Worm (Caenorhabditis elegans) whole organism, L1 larva: ENCODE data around the gene cyp-33C5.

ENCODE experiments used
- C04F5.9 ChIP-seq: sonication (generic microtip); optimal IDR thresholded peaks from 2 replicates; lab custom pipeline; 2016; ENCODE audit warnings: missing genetic modification characterization, missing compliant biosample characterization
- ama-1 ChIP-seq: fragments of 150-350 bp; optimal IDR thresholded peaks from 2 replicates; lab custom pipeline; 2014
- ceh-63 ChIP-seq: fragments of 200-800 bp; sonication (Bioruptor generic); optimal IDR thresholded peaks from 2 replicates; lab custom pipeline; 2018; ENCODE audit warnings: mild to moderate bottlenecking, missing genetic modification characterization, missing compliant biosample characterization
- dpl-1 ChIP-seq, 3 experiments: fragments of 150-350 bp in 2 of 3; sonication (generic microtip) in 1 of 3; optimal IDR thresholded peaks; 2 replicates each; lab custom pipeline; 2014 to 2017; ENCODE audit warnings: missing biosample characterization in 3 of 3, missing genetic modification characterization in 3 of 3, missing genetic modification reagents in 3 of 3
- efl-1 ChIP-seq, 4 experiments: fragments of 150-350 bp; optimal IDR thresholded peaks in 3 of 4; peaks in 1 of 4; 1 replicate in 1 of 4; 2 replicates in 3 of 4; lab custom pipeline; 2014; ENCODE audit warnings: missing biosample characterization in 2 of 4, missing genetic modification characterization in 2 of 4, missing genetic modification reagents in 2 of 4
- egl-27 ChIP-seq, 2 experiments: fragments of 150-350 bp in 1 of 2; sonication (generic microtip); optimal IDR thresholded peaks; 3 replicates each; lab custom pipeline; 2017 to 2018; ENCODE audit warnings: missing biosample characterization in 2 of 2, missing genetic modification characterization in 2 of 2, missing genetic modification reagents in 2 of 2
- elt-3 ChIP-seq, 6 experiments: fragments of 150-350 bp in 1 of 6; sonication (generic microtip); optimal IDR thresholded peaks; 2 replicates each; lab custom pipeline; 2017 to 2018; ENCODE audit warnings: missing biosample characterization in 6 of 6, missing genetic modification characterization in 6 of 6, inconsistent platforms in 1 of 6
- ets-5 ChIP-seq: fragments of 200-800 bp; sonication (Bioruptor generic); IDR thresholded peaks from 2 replicates; pipeline ENCODE4 v1.3.6; 2022; ENCODE audit warnings: missing genetic modification characterization, missing compliant biosample characterization
- grh-1 ChIP-seq: fragments of 200-800 bp; sonication (Bioruptor generic); IDR thresholded peaks from 2 replicates; pipeline ENCODE4 v1.3.6; 2022; ENCODE audit warnings: missing genetic modification reagents, missing genetic modification characterization, missing compliant biosample characterization
- hlh-4 ChIP-seq: sonication (generic microtip); optimal IDR thresholded peaks from 2 replicates; lab custom pipeline; 2016; ENCODE audit warnings: mild to moderate bottlenecking, missing genetic modification characterization, missing compliant biosample characterization
- hpl-2 ChIP-seq: fragments of 150-350 bp; optimal IDR thresholded peaks from 2 replicates; lab custom pipeline; 2014; ENCODE audit warnings: missing biosample characterization, missing genetic modification reagents, missing genetic modification characterization
- irx-1 ChIP-seq: sonication (generic microtip); optimal IDR thresholded peaks from 2 replicates; lab custom pipeline; 2016; ENCODE audit warnings: missing genetic modification characterization, missing compliant biosample characterization
- isw-1 ChIP-seq: fragments of 200-800 bp; sonication (Bioruptor generic); IDR thresholded peaks from 2 replicates; pipeline ENCODE4 v1.3.6; 2022; ENCODE audit warnings: missing genetic modification characterization, missing compliant biosample characterization
- lin-35 ChIP-seq, 2 experiments: fragments of 150-350 bp; optimal IDR thresholded peaks; 2 replicates each; lab custom pipeline; 2014; ENCODE audit warnings: missing biosample characterization in 2 of 2, missing genetic modification characterization in 2 of 2, missing genetic modification reagents in 2 of 2
- lir-3 ChIP-seq: sonication (generic microtip); optimal IDR thresholded peaks from 2 replicates; lab custom pipeline; 2016; ENCODE audit warnings: mild to moderate bottlenecking, missing genetic modification characterization, moderate library complexity, missing compliant biosample characterization; ENCODE audit not compliant: poor library complexity
- mab-9 ChIP-seq: fragments of 200-800 bp; sonication (Bioruptor generic); IDR thresholded peaks from 2 replicates; pipeline ENCODE4 v1.3.6; 2022; ENCODE audit warnings: missing genetic modification reagents, missing genetic modification characterization, missing compliant biosample characterization
- mef-2 ChIP-seq: fragments of 150-350 bp; optimal IDR thresholded peaks from 2 replicates; lab custom pipeline; 2014; ENCODE audit warnings: missing biosample characterization, missing genetic modification characterization
- mep-1 ChIP-seq: fragments of 150-350 bp; optimal IDR thresholded peaks from 2 replicates; lab custom pipeline; 2014; ENCODE audit warnings: missing biosample characterization, missing genetic modification characterization
- nhr-12 ChIP-seq: sonication (generic microtip); optimal IDR thresholded peaks from 2 replicates; lab custom pipeline; 2017; ENCODE audit warnings: missing biosample characterization, missing genetic modification characterization
- nhr-237 ChIP-seq: fragments of 150-350 bp; optimal IDR thresholded peaks from 2 replicates; lab custom pipeline; 2014; ENCODE audit warnings: missing biosample characterization, missing genetic modification characterization
- nhr-71 ChIP-seq: sonication (generic microtip); optimal IDR thresholded peaks from 2 replicates; lab custom pipeline; 2016; ENCODE audit warnings: mild to moderate bottlenecking, missing genetic modification characterization, moderate library complexity, missing compliant biosample characterization
- nhr-76 ChIP-seq: sonication (generic microtip); optimal IDR thresholded peaks from 2 replicates; lab custom pipeline; 2017; ENCODE audit warnings: missing biosample characterization, missing genetic modification characterization
- nhr-90 ChIP-seq: sonication (generic microtip); optimal IDR thresholded peaks from 2 replicates; lab custom pipeline; 2016; ENCODE audit warnings: mild to moderate bottlenecking, missing genetic modification characterization, missing compliant biosample characterization; ENCODE audit not compliant: poor library complexity
- pqm-1 ChIP-seq: sonication (generic microtip); optimal IDR thresholded peaks from 3 replicates; lab custom pipeline; 2017; ENCODE audit warnings: missing biosample characterization, missing genetic modification characterization
- rnt-1 ChIP-seq: sonication (generic microtip); optimal IDR thresholded peaks from 2 replicates; lab custom pipeline; 2016; ENCODE audit warnings: mild to moderate bottlenecking, missing genetic modification characterization, moderate library complexity, missing compliant biosample characterization
- skn-1 ChIP-seq: fragments of 150-350 bp; optimal IDR thresholded peaks from 2 replicates; lab custom pipeline; 2014; ENCODE audit warnings: missing biosample characterization, missing genetic modification characterization
- sox-4 ChIP-seq: sonication (generic microtip); optimal IDR thresholded peaks from 2 replicates; lab custom pipeline; 2016; ENCODE audit warnings: missing genetic modification characterization, missing compliant biosample characterization
- tbx-2 ChIP-seq: sonication (generic microtip); optimal IDR thresholded peaks from 2 replicates; lab custom pipeline; 2016; ENCODE audit warnings: missing genetic modification characterization, missing compliant biosample characterization
- unc-130 ChIP-seq: fragments of 150-350 bp; optimal IDR thresholded peaks from 2 replicates; lab custom pipeline; 2017; ENCODE audit warnings: missing biosample characterization, missing genetic modification characterization, inconsistent platforms
- unc-30 ChIP-seq: sonication (generic microtip); optimal IDR thresholded peaks from 2 replicates; lab custom pipeline; 2017; ENCODE audit warnings: missing biosample characterization, missing genetic modification characterization
- unc-86 ChIP-seq: sonication (generic microtip); optimal IDR thresholded peaks from 2 replicates; lab custom pipeline; 2016; ENCODE audit warnings: missing genetic modification characterization, missing compliant biosample characterization
- zag-1 ChIP-seq: fragments of 150-350 bp; optimal IDR thresholded peaks from 2 replicates; lab custom pipeline; 2014; ENCODE audit warnings: missing biosample characterization, missing genetic modification characterization

cyp-33C5 gene

DNA sequence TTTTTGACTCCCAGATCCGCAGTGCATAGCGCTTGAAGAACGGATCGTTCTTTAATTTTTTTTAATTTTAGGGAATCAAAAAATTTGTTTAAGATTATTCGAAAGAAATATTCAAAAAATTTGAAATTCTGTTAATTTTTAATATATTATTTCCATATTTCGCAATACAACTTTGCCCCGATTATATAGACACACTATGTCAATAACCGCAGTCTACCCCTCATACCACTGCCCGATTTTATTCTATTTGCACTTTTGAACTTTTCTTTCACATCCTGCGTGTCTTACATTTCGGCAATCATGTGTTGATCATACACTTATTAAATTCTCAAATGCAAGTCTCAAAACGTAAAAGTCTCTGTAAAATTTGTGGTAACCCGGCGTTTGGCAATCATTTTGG is 26.0 kb upstream of the cyp-33C5 start, which contains the start of gene nhr-56 (continued):
- TF ChIP-seq lin-35 (GFP tag; optimal IDR thresholded peaks at IDR 0.05; lab: Kevin White, UChicago) (peak in 1 of 2 experiments; percentile 63), sox-4 (tag; lab: Kevin White, UChicago) (no peak), mep-1 (peak; percentile 60), elt-3 (tag; optimal IDR thresholded peaks at IDR 0.05; lab: Kevin White, UChicago) (no peak)

- TF ChIP-seq nhr-76 (tag; lab: Kevin White, UChicago): no peak
- no peak for TF ChIP-seq irx-1 (tag; lab: Kevin White, UChicago)
- no peak for TF ChIP-seq dpl-1 (GFP tag; optimal IDR thresholded peaks at IDR 0.05; lab: Kevin White, UChicago)
- no peak for TF ChIP-seq nhr-71
- TF ChIP-seq grh-1 (GFP tag; lab: Robert Waterston, UW): no peak
- no peak for TF ChIP-seq mep-1
- TF ChIP-seq unc-86 (tag; lab: Kevin White, UChicago): no peak
- TF ChIP-seq skn-1 (tag; lab: Kevin White, UChicago): no peak
- TF ChIP-seq rnt-1 (tag; lab: Kevin White, UChicago): no peak
- no peak for TF ChIP-seq ceh-63
- no peak for TF ChIP-seq nhr-12 (tag; lab: Kevin White, UChicago)
- no peak for TF ChIP-seq hlh-4 (tag; lab: Kevin White, UChicago)
Measured at ce11 chrV:2221764-2222163, 23.0 kb upstream of the cyp-33C5 start, which contains the start of gene nhr-128. Gene nhr-128, plus strand, starts transcription at chrV:2222064.

DNA sequence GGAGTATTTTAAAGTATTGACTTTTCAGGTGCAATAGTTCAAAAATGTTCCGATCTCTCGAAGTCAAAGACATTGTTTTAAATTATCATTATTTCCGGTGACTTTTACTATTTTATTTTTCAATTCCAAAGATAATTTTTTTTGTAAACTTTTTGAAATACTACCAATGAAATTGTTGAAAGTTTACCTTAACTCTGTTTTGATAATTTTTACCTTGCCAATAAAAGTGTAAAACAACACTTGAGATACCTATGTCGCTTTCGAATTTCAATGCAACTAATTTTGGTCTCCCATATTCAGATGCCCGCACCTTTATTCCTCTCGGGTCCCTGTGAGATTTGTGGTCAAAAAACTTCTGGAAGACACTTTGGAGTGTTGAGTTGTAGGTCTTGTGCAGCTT is 19.7 kb upstream of the cyp-33C5 start, which contains the start of gene nhr-103:
Gene nhr-103 (plus strand): TSS at position 301 of the 400 bp plus-strand sequence.
- TF ChIP-seq isw-1 (GFP tag; lab: Robert Waterston, UW) (no peak), grh-1 (GFP tag; lab: Robert Waterston, UW) (no peak), unc-30 (no peak), hpl-2 (GFP tag; lab: Kevin White, UChicago) (no peak), mab-9 (GFP tag; lab: Robert Waterston, UW) (no peak), unc-130 (tag; lab: Kevin White, UChicago) (no peak)
- TF ChIP-seq, all 84 proteins: peak for 0

ce11 chrV:2226903-2227302 is 17.9 kb upstream of the cyp-33C5 start, which contains the start of gene nhr-18:
Gene nhr-18, plus strand, starts transcription at chrV:2227203.
- TF ChIP-seq nhr-90 (tag; lab: Kevin White, UChicago) (no peak), efl-1 (optimal IDR thresholded peaks at IDR 0.05; lab: Kevin White, UChicago) (no peak), efl-1 (GFP tag; optimal IDR thresholded peaks at IDR 0.05 in 1 of 2; lab: Kevin White, UChicago) (peak in 1 of 2 experiments; percentile 15)
- TF ChIP-seq, all 84 proteins: peak for 1

- TF ChIP-seq rnt-1 (tag; lab: Kevin White, UChicago): no peak
- no peak for TF ChIP-seq hpl-2 (GFP tag; lab: Kevin White, UChicago)
- no peak for TF ChIP-seq nhr-237 (tag; lab: Kevin White, UChicago)
- TF ChIP-seq pqm-1 (tag; lab: Kevin White, UChicago): no peak
- TF ChIP-seq grh-1 (GFP tag; lab: Robert Waterston, UW): no peak
- no peak for TF ChIP-seq tbx-2 (tag; lab: Kevin White, UChicago)
- no peak for TF ChIP-seq lin-35 (GFP tag; optimal IDR thresholded peaks at IDR 0.05; lab: Kevin White, UChicago)
- no peak for TF ChIP-seq lir-3 (tag; lab: Kevin White, UChicago)
- TF ChIP-seq ama-1 (lab: Kevin White, UChicago): no peak
- TF ChIP-seq ets-5: no peak
- no peak for TF ChIP-seq irx-1 (tag; lab: Kevin White, UChicago)
- no peak for TF ChIP-seq egl-27 (tag; optimal IDR thresholded peaks at IDR 0.05; lab: Kevin White, UChicago)
- no peak for TF ChIP-seq C04F5.9 (tag; lab: Kevin White, UChicago)
- no peak for TF ChIP-seq zag-1 (tag; lab: Kevin White, UChicago)
- TF ChIP-seq mab-9 (GFP tag; lab: Robert Waterston, UW): no peak
- no peak for TF ChIP-seq mef-2 (tag; lab: Kevin White, UChicago)
- TF ChIP-seq, all 84 proteins: peak for 0
Measured at ce11 chrV:2228781-2229180, 16.0 kb upstream of the cyp-33C5 start, which contains the start of gene nhr-126. Gene nhr-126, plus strand, starts transcription at chrV:2229081.
